Fruit fly (Drosophila melanogaster): ENCODE measurements around the gene trol.
A peak's percentile ranks its signal among the peaks of the same experiment; 100 is the strongest.

The trol gene

DNA sequence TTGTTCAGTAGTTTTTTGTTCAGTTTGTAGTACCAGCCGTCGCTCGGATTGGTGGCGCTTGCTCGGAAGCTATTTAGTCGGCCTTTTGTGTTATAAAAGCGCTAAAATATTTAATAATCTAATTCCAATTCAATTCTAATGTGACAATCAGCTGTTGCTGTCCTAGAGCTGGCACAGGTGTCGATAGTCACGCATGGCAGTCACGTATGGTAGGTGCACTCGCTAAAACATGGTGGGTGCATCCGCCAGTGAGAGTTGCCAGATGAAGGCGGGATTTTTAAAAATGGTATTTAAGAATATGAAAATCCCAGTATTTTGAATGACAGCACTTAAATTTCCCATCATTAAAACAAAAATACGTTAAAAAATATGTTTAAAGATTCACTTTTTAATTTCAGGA is 101.4 kb downstream of the trol start, which contains the start of gene tko (continued):
- TF ChIP-seq CG10267 (tag; optimal IDR thresholded peaks at IDR 0.05) (peak; percentile 64), Sox100B (GFP tag; optimal IDR thresholded peaks at IDR 0.05) (no peak), cad (GFP tag; optimal IDR thresholded peaks at IDR 0.05) (no peak), Lim3 (GFP tag; IDR thresholded peaks at IDR 0.05) (no peak), chinmo (GFP tag; IDR thresholded peaks at IDR 0.05; ENCODE audit: partially characterized antibody) (peak; percentile 79; the same call in 2 of the 4 replicates), aop (GFP tag; IDR thresholded peaks at IDR 0.05) (no peak), emc (GFP tag; optimal IDR thresholded peaks at IDR 0.05) (no peak), CG6854 (GFP tag; optimal IDR thresholded peaks at IDR 0.05) (no peak), CG11085 (GFP tag; IDR thresholded peaks at IDR 0.05) (0 out of 2 replicates have a peak, but pooled peaks have one; percentile 18), CG17361 (GFP tag; IDR thresholded peaks at IDR 0.05) (0 out of 3 replicates have a peak, but pooled peaks have one; percentile 11), CG12104 (GFP tag; optimal IDR thresholded peaks at IDR 0.05) (no peak), CG1603 (tag; optimal IDR thresholded peaks at IDR 0.05) (peak; percentile 88), yki (optimal IDR thresholded peaks at IDR 0.05) (no peak), Nf-YA (GFP tag; IDR thresholded peaks at IDR 0.05) (no peak), CG5180 (GFP tag; optimal IDR thresholded peaks at IDR 0.05) (no peak), Fer1 (GFP tag; optimal IDR thresholded peaks at IDR 0.05) (no peak), Abd-B (GFP tag; optimal IDR thresholded peaks at IDR 0.05) (no peak), CG9876 (GFP tag; optimal IDR thresholded peaks at IDR 0.05) (peak; percentile 35), kni (GFP tag; optimal IDR thresholded peaks at IDR 0.05) (no peak), CG31388 (GFP tag; optimal IDR thresholded peaks at IDR 0.05) (no peak), Vsx1 (GFP tag; optimal IDR thresholded peaks at IDR 0.05) (no peak), nerfin-2 (GFP tag; IDR thresholded peaks at IDR 0.05; ENCODE audit: partially characterized antibody) (peak; percentile 89), CG8765 (GFP tag; IDR thresholded peaks at IDR 0.05) (no peak), CG14710 (tag; optimal IDR thresholded peaks at IDR 0.05) (peak; percentile 68), jigr1 (GFP tag; IDR thresholded peaks at IDR 0.05) (no peak), ap (GFP tag; IDR thresholded peaks at IDR 0.05) (no peak), CG7987 (GFP tag; optimal IDR thresholded peaks at IDR 0.05) (peak; percentile 53), ato (GFP tag; IDR thresholded peaks at IDR 0.05; ENCODE audit: partially characterized antibody) (peak; percentile 86), CG3163 (GFP tag; optimal IDR thresholded peaks at IDR 0.05) (no peak), CG14667 (GFP tag; IDR thresholded peaks at IDR 0.05) (no peak), NK7.1 (GFP tag; optimal IDR thresholded peaks at IDR 0.05) (no peak), shn (GFP tag; optimal IDR thresholded peaks at IDR 0.05) (no peak), wdn (GFP tag; IDR thresholded peaks at IDR 0.05) (no peak), CG13624 (GFP tag; optimal IDR thresholded peaks at IDR 0.05) (peak; percentile 30), CG12942 (GFP tag; optimal IDR thresholded peaks at IDR 0.05) (no peak), fru (optimal IDR thresholded peaks at IDR 0.05) (no peak), h (optimal IDR thresholded peaks at IDR 0.05) (no peak), CG34376 (GFP tag; optimal IDR thresholded peaks at IDR 0.05) (no peak), CG31224 (GFP tag; IDR thresholded peaks at IDR 0.05) (no peak), gcm (GFP tag; optimal IDR thresholded peaks at IDR 0.05) (no peak), seq (GFP tag; IDR thresholded peaks at IDR 0.05) (no peak), CG31365 (tag; optimal IDR thresholded peaks at IDR 0.05) (no peak), Nf-YC (tag; optimal IDR thresholded peaks at IDR 0.05) (peak; percentile 28), slou (GFP tag; optimal IDR thresholded peaks at IDR 0.05) (no peak), cas (GFP tag; IDR thresholded peaks at IDR 0.05) (no peak), dysf (GFP tag; IDR thresholded peaks at IDR 0.05) (no peak), CG7271 (tag; optimal IDR thresholded peaks at IDR 0.05) (no peak), Hsf (GFP tag; optimal IDR thresholded peaks at IDR 0.05) (peak; percentile 8), Meics (GFP tag; optimal IDR thresholded peaks at IDR 0.05) (no peak), Lpt (GFP tag; optimal IDR thresholded peaks at IDR 0.05) (no peak), eve (GFP tag; optimal IDR thresholded peaks at IDR 0.05) (no peak), CkIIα-i1 (GFP tag; IDR thresholded peaks at IDR 0.05) (no peak), bcd (GFP tag; optimal IDR thresholded peaks at IDR 0.05) (no peak), CG1602 (GFP tag; optimal IDR thresholded peaks at IDR 0.05) (peak; percentile 10)
